Worm (Caenorhabditis elegans) whole organism, L4 larva: ENCODE results near the gene Y17G9B.11.

ENCODE experiments used
- F10B5.3 ChIP-seq: sonication (generic microtip); optimal IDR thresholded peaks from 2 replicates; lab custom pipeline; 2016; ENCODE audit warnings: mild to moderate bottlenecking, missing genetic modification characterization, missing compliant biosample characterization
- F44E2.7 ChIP-seq: fragments of 200-800 bp; sonication (Bioruptor generic); IDR thresholded peaks from 2 replicates; pipeline ENCODE4 v2.1.2; 2022; ENCODE audit warnings: missing genetic modification characterization, missing compliant biosample characterization
- F49E8.2 ChIP-seq: sonication (generic microtip); optimal IDR thresholded peaks from 2 replicates; lab custom pipeline; 2016; ENCODE audit warnings: missing compliant biosample characterization, mild to moderate bottlenecking, missing genetic modification characterization, borderline replicate concordance
- R02D3.7 ChIP-seq: fragments of 150-350 bp; sonication (generic microtip); optimal IDR thresholded peaks from 3 replicates; lab custom pipeline; 2014; ENCODE audit warnings: missing biosample characterization, missing genetic modification characterization
- T20F7.1 ChIP-seq: fragments of 200-800 bp; sonication (Bioruptor generic); optimal IDR thresholded peaks from 2 replicates; lab custom pipeline; 2018; ENCODE audit warnings: mild to moderate bottlenecking, missing genetic modification characterization, missing compliant biosample characterization
- T26A8.4 ChIP-seq: fragments of 200-800 bp; sonication (Bioruptor generic); IDR thresholded peaks from 2 replicates; pipeline ENCODE4 v1.3.6; 2022; ENCODE audit warnings: missing genetic modification characterization, missing compliant biosample characterization
- Y48G9A.11 ChIP-seq: fragments of 200-800 bp; sonication (Bioruptor generic); IDR thresholded peaks from 2 replicates; pipeline ENCODE4 v1.3.6; 2022; ENCODE audit warnings: missing genetic modification reagents, missing genetic modification characterization, missing compliant biosample characterization
- Y5F2A.4 ChIP-seq: fragments of 200-800 bp; sonication (Bioruptor generic); optimal IDR thresholded peaks from 2 replicates; lab custom pipeline; 2018; ENCODE audit warnings: mild to moderate bottlenecking, missing genetic modification characterization, missing compliant biosample characterization
- ZK546.5 ChIP-seq, 2 experiments: sonication (generic microtip); optimal IDR thresholded peaks; 2 replicates each; lab custom pipeline; 2017; ENCODE audit warnings: missing biosample characterization in 2 of 2, missing genetic modification characterization in 2 of 2
- aly-2 ChIP-seq: sonication (generic microtip); optimal IDR thresholded peaks from 2 replicates; lab custom pipeline; 2018; ENCODE audit warnings: missing biosample characterization, missing genetic modification characterization
- arid-1 ChIP-seq: fragments of 200-800 bp; sonication (Bioruptor generic); conservative IDR thresholded peaks from 2 replicates; pipeline ENCODE4 v1.3.6; 2022; ENCODE audit warnings: missing genetic modification reagents, missing genetic modification characterization, missing compliant biosample characterization
- ceh-20 ChIP-seq: fragments of 200-800 bp; sonication (Bioruptor generic); IDR thresholded peaks from 2 replicates; pipeline ENCODE4 v1.3.6; 2022; ENCODE audit warnings: missing genetic modification reagents, missing genetic modification characterization, missing compliant biosample characterization
- ceh-28 ChIP-seq: fragments of 150-350 bp; optimal IDR thresholded peaks from 2 replicates; lab custom pipeline; 2014; ENCODE audit warnings: missing biosample characterization, missing genetic modification reagents, missing genetic modification characterization
- ceh-32 ChIP-seq: sonication (generic microtip); optimal IDR thresholded peaks from 2 replicates; lab custom pipeline; 2016; ENCODE audit warnings: mild to moderate bottlenecking, missing genetic modification characterization, missing compliant biosample characterization; ENCODE audit not compliant: poor library complexity
- ceh-44 ChIP-seq: fragments of 200-800 bp; sonication (Bioruptor generic); IDR thresholded peaks from 2 replicates; pipeline ENCODE4 v1.3.6; 2022; ENCODE audit warnings: missing genetic modification reagents, missing genetic modification characterization, missing compliant biosample characterization
- daf-12 ChIP-seq: fragments of 150-350 bp; optimal IDR thresholded peaks from 2 replicates; lab custom pipeline; 2014; ENCODE audit warnings: missing biosample characterization, missing genetic modification reagents, missing genetic modification characterization
- daf-19 ChIP-seq: fragments of 200-800 bp; sonication (Bioruptor generic); conservative IDR thresholded peaks from 2 replicates; pipeline ENCODE4 v1.3.6; 2022; ENCODE audit warnings: missing genetic modification characterization, missing compliant biosample characterization
- daf-8 ChIP-seq: fragments of 200-800 bp; sonication (Bioruptor generic); IDR thresholded peaks from 2 replicates; pipeline ENCODE4 v1.3.6; 2022; ENCODE audit warnings: missing genetic modification characterization, missing compliant biosample characterization
- dmd-6 ChIP-seq: fragments of 200-800 bp; sonication (Bioruptor generic); IDR thresholded peaks from 2 replicates; pipeline ENCODE4 v1.3.6; 2022; ENCODE audit warnings: missing genetic modification reagents, missing genetic modification characterization, missing compliant biosample characterization
- dmd-8 ChIP-seq: fragments of 200-800 bp; sonication (Bioruptor generic); IDR thresholded peaks from 2 replicates; pipeline ENCODE4 v1.3.6; 2022; ENCODE audit warnings: missing genetic modification characterization, missing compliant biosample characterization
- dpl-1 ChIP-seq: fragments of 150-350 bp; optimal IDR thresholded peaks from 2 replicates; lab custom pipeline; 2014; ENCODE audit warnings: missing biosample characterization, missing genetic modification reagents, missing genetic modification characterization
- duxl-1 ChIP-seq: sonication (generic microtip); optimal IDR thresholded peaks from 2 replicates; lab custom pipeline; 2016; ENCODE audit warnings: mild to moderate bottlenecking, missing genetic modification characterization, moderate library complexity, missing compliant biosample characterization; ENCODE audit not compliant: poor library complexity
- dve-1 ChIP-seq: sonication (generic microtip); optimal IDR thresholded peaks from 2 replicates; lab custom pipeline; 2017; ENCODE audit warnings: antibody characterized with exemption, mild to moderate bottlenecking, missing genetic modification characterization, missing compliant biosample characterization; ENCODE audit not compliant: insufficient read depth
- egl-43 ChIP-seq: fragments of 200-800 bp; sonication (Bioruptor generic); IDR thresholded peaks from 2 replicates; pipeline ENCODE4 v1.3.6; 2022; ENCODE audit warnings: missing genetic modification reagents, missing genetic modification characterization, missing compliant biosample characterization
- fos-1 ChIP-seq: fragments of 150-350 bp; optimal IDR thresholded peaks from 2 replicates; lab custom pipeline; 2014; ENCODE audit warnings: missing biosample characterization, missing genetic modification characterization
- hif-1 ChIP-seq, 2 experiments: sonication (generic microtip); optimal IDR thresholded peaks; 2 replicates each; lab custom pipeline; 2016 to 2017; ENCODE audit warnings: missing compliant biosample characterization in 2 of 2, missing genetic modification characterization in 2 of 2, missing genetic modification reagents in 2 of 2, missing genotype in 2 of 2, mild to moderate bottlenecking in 1 of 2
- hlh-11 ChIP-seq: fragments of 200-800 bp; sonication (Bioruptor generic); optimal IDR thresholded peaks from 2 replicates; lab custom pipeline; 2018; ENCODE audit warnings: mild to moderate bottlenecking, missing genetic modification characterization, missing compliant biosample characterization
- hlh-30 ChIP-seq: sonication (generic microtip); optimal IDR thresholded peaks from 2 replicates; lab custom pipeline; 2017; ENCODE audit warnings: antibody characterized with exemption, mild to moderate bottlenecking, missing genetic modification characterization, missing compliant biosample characterization; ENCODE audit not compliant: insufficient read depth
- hmg-1.1 ChIP-seq: fragments of 200-800 bp; sonication (Bioruptor generic); IDR thresholded peaks from 2 replicates; pipeline ENCODE4 v1.3.6; 2022; ENCODE audit warnings: missing genetic modification reagents, missing genetic modification characterization, missing compliant biosample characterization
- lim-7 ChIP-seq: fragments of 200-800 bp; sonication (Bioruptor generic); IDR thresholded peaks from 2 replicates; pipeline ENCODE4 v1.3.6; 2022; ENCODE audit warnings: missing genetic modification characterization, missing compliant biosample characterization
- lin-1 ChIP-seq: fragments of 200-800 bp; sonication (Bioruptor generic); IDR thresholded peaks from 2 replicates; pipeline ENCODE4 v1.3.6; 2022; ENCODE audit warnings: missing genetic modification reagents, missing genetic modification characterization, missing compliant biosample characterization
- lin-38 ChIP-seq: fragments of 200-800 bp; sonication (Bioruptor generic); IDR thresholded peaks from 2 replicates; pipeline ENCODE4 v1.3.6; 2022; ENCODE audit warnings: missing genetic modification reagents, missing genetic modification characterization, missing compliant biosample characterization
- lir-3 ChIP-seq: sonication (generic microtip); optimal IDR thresholded peaks from 2 replicates; lab custom pipeline; 2016; ENCODE audit warnings: mild to moderate bottlenecking, missing genetic modification characterization, missing compliant biosample characterization
- lsy-2 ChIP-seq, 2 experiments: fragments of 150-350 bp in 1 of 2; sonication (generic microtip) in 1 of 2; optimal IDR thresholded peaks; 2 replicates each; lab custom pipeline; 2014 to 2017; ENCODE audit warnings: missing biosample characterization in 2 of 2, missing genetic modification characterization in 2 of 2
- madf-5 ChIP-seq, 2 experiments: fragments of 200-800 bp; sonication (Bioruptor generic); IDR thresholded peaks; 2 replicates each; pipeline ENCODE4 v1.3.6; 2022; ENCODE audit warnings: missing compliant biosample characterization in 2 of 2, missing genetic modification characterization in 2 of 2
- madf-9 ChIP-seq: fragments of 200-800 bp; sonication (Bioruptor generic); conservative IDR thresholded peaks from 2 replicates; pipeline ENCODE4 v1.3.6; 2022; ENCODE audit warnings: missing genetic modification reagents, missing genetic modification characterization, missing compliant biosample characterization
- mep-1 ChIP-seq: fragments of 150-350 bp; sonication (generic microtip); optimal IDR thresholded peaks from 3 replicates; lab custom pipeline; 2014; ENCODE audit warnings: missing biosample characterization, missing genetic modification characterization
- nhr-10 ChIP-seq: fragments of 150-350 bp; optimal IDR thresholded peaks from 2 replicates; lab custom pipeline; 2014; ENCODE audit warnings: missing biosample characterization, missing genetic modification characterization
- nhr-28 ChIP-seq: fragments of 150-350 bp; optimal IDR thresholded peaks from 2 replicates; lab custom pipeline; 2014; ENCODE audit warnings: missing biosample characterization, missing genetic modification characterization
- nhr-6 ChIP-seq: fragments of 150-350 bp; optimal IDR thresholded peaks from 2 replicates; lab custom pipeline; 2014; ENCODE audit warnings: missing biosample characterization, missing genetic modification characterization
- nhr-77 ChIP-seq: fragments of 150-350 bp; optimal IDR thresholded peaks from 2 replicates; lab custom pipeline; 2014; ENCODE audit warnings: missing biosample characterization, missing genetic modification characterization
- pha-4 ChIP-seq, 2 experiments: fragments of 150-350 bp in 1 of 2; fragments of 200-800 bp in 1 of 2; sonication (Bioruptor generic) in 1 of 2; IDR thresholded peaks in 1 of 2; optimal IDR thresholded peaks in 1 of 2; 2 replicates each; pipeline versions ENCODE4 v1.3.6 to Lab custom; 2014 to 2022; ENCODE audit warnings: missing genetic modification characterization in 2 of 2, missing genetic modification reagents in 2 of 2, missing biosample characterization in 1 of 2, missing compliant biosample characterization in 1 of 2
- pqm-1 ChIP-seq: sonication (generic microtip); optimal IDR thresholded peaks from 2 replicates; lab custom pipeline; 2017; ENCODE audit warnings: missing biosample characterization, missing genetic modification characterization
- saeg-2 ChIP-seq: fragments of 200-800 bp; sonication (Bioruptor generic); IDR thresholded peaks from 2 replicates; pipeline ENCODE4 v1.3.6; 2022; ENCODE audit warnings: missing genetic modification reagents, missing genetic modification characterization, missing compliant biosample characterization
- sdz-12 ChIP-seq: fragments of 200-800 bp; sonication (Bioruptor generic); optimal IDR thresholded peaks from 2 replicates; lab custom pipeline; 2018; ENCODE audit warnings: mild to moderate bottlenecking, missing genetic modification characterization, missing compliant biosample characterization
- snpc-4 ChIP-seq: fragments of 150-350 bp; optimal IDR thresholded peaks from 2 replicates; lab custom pipeline; 2014; ENCODE audit warnings: missing biosample characterization, missing genetic modification characterization
- spr-1 ChIP-seq: sonication (generic microtip); optimal IDR thresholded peaks from 2 replicates; lab custom pipeline; 2016; ENCODE audit warnings: mild to moderate bottlenecking, missing genetic modification characterization, missing compliant biosample characterization
- tag-97 ChIP-seq: fragments of 200-800 bp; sonication (Bioruptor generic); IDR thresholded peaks from 2 replicates; pipeline ENCODE4 v1.3.6; 2022; ENCODE audit warnings: missing genetic modification characterization, missing compliant biosample characterization
- zag-1 ChIP-seq: fragments of 150-350 bp; optimal IDR thresholded peaks from 2 replicates; lab custom pipeline; 2014; ENCODE audit warnings: missing biosample characterization, missing genetic modification characterization
- zip-11 ChIP-seq: fragments of 200-800 bp; sonication (Bioruptor generic); IDR thresholded peaks from 2 replicates; pipeline ENCODE4 v1.3.6; 2022; ENCODE audit warnings: missing genetic modification characterization, missing compliant biosample characterization
- ztf-7 ChIP-seq: fragments of 150-350 bp; optimal IDR thresholded peaks from 2 replicates; lab custom pipeline; 2014; ENCODE audit warnings: missing biosample characterization, missing genetic modification characterization

Y17G9B.11 gene

ce11 chrIV:4788332-4788731 lies 31.9 kb downstream of the Y17G9B.11 start, which contains the start of gene nhr-104 (continued):
- TF ChIP-seq dmd-8: no peak
- no peak for TF ChIP-seq arid-1 (GFP tag; lab: Robert Waterston, UW)
- TF ChIP-seq nhr-77 (tag; lab: Kevin White, UChicago): peak; percentile 83
- TF ChIP-seq hlh-11: peak; percentile 80
- no peak for TF ChIP-seq madf-5 (GFP tag; IDR thresholded peaks at IDR 0.05; lab: Robert Waterston, UW)
- no peak for TF ChIP-seq ZK546.5 (tag; optimal IDR thresholded peaks at IDR 0.05; lab: Kevin White, UChicago)
- TF ChIP-seq lin-1 (GFP tag; lab: Robert Waterston, UW): no peak
- TF ChIP-seq T20F7.1: no peak
- TF ChIP-seq pqm-1 (tag; lab: Kevin White, UChicago): no peak
- TF ChIP-seq dmd-6 (GFP tag; lab: Robert Waterston, UW): peak; percentile 72
- no peak for TF ChIP-seq ceh-20 (GFP tag; lab: Robert Waterston, UW)
- no peak for TF ChIP-seq daf-12 (tag; lab: Kevin White, UChicago)
- no peak for TF ChIP-seq R02D3.7 (tag; lab: Kevin White, UChicago)
- no peak for TF ChIP-seq zag-1 (tag; lab: Kevin White, UChicago)
- TF ChIP-seq tag-97 (GFP tag; lab: Robert Waterston, UW): no peak
- TF ChIP-seq dve-1: peak; percentile 81
- no peak for TF ChIP-seq sdz-12 (GFP tag; lab: Kevin White, UChicago)
- TF ChIP-seq F44E2.7 (GFP tag; lab: Robert Waterston, UW): no peak
- TF ChIP-seq zip-11: no peak
- no peak for TF ChIP-seq ceh-28 (tag; lab: Kevin White, UChicago)
- TF ChIP-seq aly-2 (tag; lab: Kevin White, UChicago): no peak
- 0 out of 2 replicates have a peak, but pooled peaks have one; percentile 17 for TF ChIP-seq hmg-1.1
- no peak for TF ChIP-seq dpl-1 (GFP tag; lab: Kevin White, UChicago)
- TF ChIP-seq mep-1 (tag; lab: Kevin White, UChicago): peak; percentile 45
- no peak for TF ChIP-seq daf-19 (GFP tag; lab: Robert Waterston, UW)
- no peak for TF ChIP-seq nhr-6 (tag; lab: Kevin White, UChicago)
- no peak for TF ChIP-seq lir-3 (tag; lab: Kevin White, UChicago)
- no peak for TF ChIP-seq Y48G9A.11
- TF ChIP-seq lin-38 (GFP tag; lab: Robert Waterston, UW): no peak
- TF ChIP-seq fos-1: no peak
- peak in 1 of 2 experiments; percentile 33 for TF ChIP-seq hif-1 (tag; optimal IDR thresholded peaks at IDR 0.05; lab: Kevin White, UChicago)
- TF ChIP-seq nhr-28: peak; percentile 98
- no peak for TF ChIP-seq egl-43 (GFP tag; lab: Robert Waterston, UW)
- no peak for TF ChIP-seq F10B5.3
- TF ChIP-seq duxl-1: no peak
- TF ChIP-seq F49E8.2 (tag; lab: Kevin White, UChicago): no peak
- no peak for TF ChIP-seq pha-4 (GFP tag; IDR thresholded peaks at IDR 0.05; lab: Robert Waterston, UW)
- peak; percentile 26 for TF ChIP-seq pha-4 (tag; optimal IDR thresholded peaks at IDR 0.05; lab: Kevin White, UChicago)
- peak; percentile 67 for TF ChIP-seq hlh-30 (tag; lab: Kevin White, UChicago)
- no peak for TF ChIP-seq ceh-44 (GFP tag; lab: Robert Waterston, UW)
- TF ChIP-seq lim-7: no peak
- no peak for TF ChIP-seq daf-8 (GFP tag; lab: Robert Waterston, UW)
- no peak for TF ChIP-seq madf-9 (GFP tag; lab: Robert Waterston, UW)
- no peak for TF ChIP-seq saeg-2 (GFP tag; lab: Robert Waterston, UW)
- TF ChIP-seq T26A8.4 (GFP tag; lab: Robert Waterston, UW): no peak
- TF ChIP-seq Y5F2A.4 (GFP tag; lab: Kevin White, UChicago): no peak
- TF ChIP-seq spr-1: no peak
- TF ChIP-seq lsy-2 (tag; optimal IDR thresholded peaks at IDR 0.05; lab: Kevin White, UChicago): peak in 1 of 2 experiments; percentile 59
- TF ChIP-seq ztf-7 (tag; lab: Kevin White, UChicago): peak; percentile 14
- no peak for TF ChIP-seq snpc-4 (tag; lab: Kevin White, UChicago)
- no peak for TF ChIP-seq nhr-10 (tag; lab: Kevin White, UChicago)
- TF ChIP-seq ceh-32: no peak
